Worm (Caenorhabditis elegans): ENCODE measurements around the gene F59B1.4.
"Not testable (repeated sequence)": the region's sequence is repeated elsewhere in the genome, so short reads cannot be mapped to it uniquely, and the experiment has no call there.

Gene F59B1.4

ce11 chrV:3626944-3627343 lies at the start of gene F59B1.4:
F59B1.4 (minus strand) TSS chrV:3627044.
- TF ChIP-seq unc-62 (GFP tag; optimal IDR thresholded peaks at IDR 0.05), result no peak

ce11 chrV:3673080-3673479 lies 46.2 kb upstream of the F59B1.4 start, which contains the start of gene pals-33:
pals-33 (plus strand) TSS chrV:3673380.
- no peak for TF ChIP-seq unc-62 (GFP tag; optimal IDR thresholded peaks at IDR 0.05)

- no peak for TF ChIP-seq unc-62 (GFP tag; optimal IDR thresholded peaks at IDR 0.05)
Observed at ce11 chrV:3670499-3670898, 43.7 kb upstream of the F59B1.4 start, which contains the start of gene Y39H10B.3. Y39H10B.3 (plus strand) TSS chrV:3670799.

ce11 chrV:3668464-3668863 lies 41.6 kb upstream of the F59B1.4 start, which contains the start of gene Y39H10B.2:
Y39H10B.2 (plus strand) TSS chrV:3668764.
- no peak for TF ChIP-seq unc-62 (GFP tag; optimal IDR thresholded peaks at IDR 0.05)

ce11 chrV:3666887-3667286 lies 40.0 kb upstream of the F59B1.4 start, which contains the start of gene str-113:
str-113 (minus strand) TSS chrV:3666987.
- no peak for TF ChIP-seq unc-62 (GFP tag; optimal IDR thresholded peaks at IDR 0.05)

- no peak for TF ChIP-seq unc-62 (GFP tag; optimal IDR thresholded peaks at IDR 0.05)
Observed at ce11 chrV:3659472-3659871, 32.6 kb upstream of the F59B1.4 start, which contains the start of gene acr-23. acr-23 (minus strand) TSS chrV:3659572.

- no peak for TF ChIP-seq unc-62 (GFP tag; optimal IDR thresholded peaks at IDR 0.05)
Observed at ce11 chrV:3649473-3649872, 22.6 kb upstream of the F59B1.4 start, which contains the start of gene str-114. str-114 (plus strand) TSS chrV:3649773.

- no peak for TF ChIP-seq unc-62 (GFP tag; optimal IDR thresholded peaks at IDR 0.05)
Observed at ce11 chrV:3647862-3648261, 21.0 kb upstream of the F59B1.4 start, which contains the start of gene F59B1.10. F59B1.10 (minus strand) TSS chrV:3647962.

- TF ChIP-seq unc-62 (GFP tag; optimal IDR thresholded peaks at IDR 0.05), result no peak
Observed at ce11 chrV:3644193-3644693, 17.4 kb upstream of the F59B1.4 start, which contains the start of gene F59B1.8. F59B1.8 (minus strand) TSS chrV:3644243.

- TF ChIP-seq unc-62 (GFP tag; optimal IDR thresholded peaks at IDR 0.05), result no peak
Observed at ce11 chrV:3639873-3640272, 13.0 kb upstream of the F59B1.4 start.

ce11 chrV:3637086-3637485 lies 10.2 kb upstream of the F59B1.4 start, which contains the start of gene srx-41:
srx-41 (minus strand) TSS chrV:3637186.
- no peak for TF ChIP-seq unc-62 (GFP tag; optimal IDR thresholded peaks at IDR 0.05)

ce11 chrV:3634293-3635016 lies 7.6 kb upstream of the F59B1.4 start:
- TF ChIP-seq unc-62 (GFP tag; optimal IDR thresholded peaks at IDR 0.05), result no peak

ce11 chrV:3633041-3633440 lies 6.2 kb upstream of the F59B1.4 start, which contains the start of gene F59B1.2:
F59B1.2 (plus strand) TSS chrV:3633341.
- TF ChIP-seq unc-62 (GFP tag; optimal IDR thresholded peaks at IDR 0.05), result no peak

ce11 chrV:3632249-3633030 lies 5.6 kb upstream of the F59B1.4 start:
- no peak for TF ChIP-seq unc-62 (GFP tag; optimal IDR thresholded peaks at IDR 0.05)

ce11 chrV:3631591-3631990 lies 4.7 kb upstream of the F59B1.4 start, which contains the start of gene F59B1.6:
F59B1.6 (minus strand) TSS chrV:3631691.
- no peak for TF ChIP-seq unc-62 (GFP tag; optimal IDR thresholded peaks at IDR 0.05)

ce11 chrV:3620608-3621007 lies 6.2 kb downstream of the F59B1.4 start, which contains the start of gene srx-93:
srx-93 (minus strand) TSS chrV:3620708.
- not testable (repeated sequence) for TF ChIP-seq unc-62 (GFP tag; optimal IDR thresholded peaks at IDR 0.05)

Measured in whole organism, dauer.